Worm (Caenorhabditis elegans) whole organism, late embryonic: ENCODE data around the gene T05B4.13.

Experiments used
- Y22D7AL.16 ChIP-seq: sonication (generic microtip); optimal IDR thresholded peaks from 2 replicates; lab custom pipeline; 2016; ENCODE audit warnings: missing genetic modification characterization, missing compliant biosample characterization
- ceh-6 ChIP-seq: fragments of 200-800 bp; sonication (Bioruptor generic); optimal IDR thresholded peaks from 2 replicates; lab custom pipeline; 2018; ENCODE audit warnings: mild to moderate bottlenecking, missing genetic modification characterization, missing compliant biosample characterization
- elt-4 ChIP-seq: sonication (generic microtip); optimal IDR thresholded peaks from 2 replicates; lab custom pipeline; 2016; ENCODE audit warnings: missing genetic modification characterization, missing compliant biosample characterization
- ets-4 ChIP-seq: sonication (generic microtip); optimal IDR thresholded peaks from 2 replicates; lab custom pipeline; 2016; ENCODE audit warnings: missing genetic modification characterization, missing compliant biosample characterization
- nfya-1 ChIP-seq: sonication (generic microtip); optimal IDR thresholded peaks from 2 replicates; lab custom pipeline; 2017; ENCODE audit warnings: missing genetic modification characterization, mild to moderate bottlenecking, missing compliant biosample characterization, antibody characterized with exemption, moderate library complexity
- nhr-11 ChIP-seq: fragments of 150-350 bp; optimal IDR thresholded peaks from 2 replicates; lab custom pipeline; 2014; ENCODE audit warnings: missing biosample characterization, missing genetic modification characterization
- pha-4 ChIP-seq: fragments of 150-350 bp; optimal IDR thresholded peaks from 2 replicates; lab custom pipeline; 2018; ENCODE audit warnings: missing biosample characterization, missing genetic modification reagents, missing genetic modification characterization
- pros-1 ChIP-seq: fragments of 150-350 bp; optimal IDR thresholded peaks from 2 replicates; lab custom pipeline; 2014; ENCODE audit warnings: missing biosample characterization, missing genetic modification reagents, missing genetic modification characterization
- sox-4 ChIP-seq: sonication (generic microtip); optimal IDR thresholded peaks from 2 replicates; lab custom pipeline; 2017; ENCODE audit warnings: mild to moderate bottlenecking, missing genetic modification characterization, inconsistent platforms, missing compliant biosample characterization
- tbx-2 ChIP-seq: sonication (generic microtip); optimal IDR thresholded peaks from 2 replicates; lab custom pipeline; 2016; ENCODE audit warnings: missing genetic modification characterization, missing compliant biosample characterization
- tbx-7 ChIP-seq: sonication (generic microtip); optimal IDR thresholded peaks from 2 replicates; lab custom pipeline; 2016; ENCODE audit warnings: missing genotype, missing genetic modification characterization, missing compliant biosample characterization

DNA sequence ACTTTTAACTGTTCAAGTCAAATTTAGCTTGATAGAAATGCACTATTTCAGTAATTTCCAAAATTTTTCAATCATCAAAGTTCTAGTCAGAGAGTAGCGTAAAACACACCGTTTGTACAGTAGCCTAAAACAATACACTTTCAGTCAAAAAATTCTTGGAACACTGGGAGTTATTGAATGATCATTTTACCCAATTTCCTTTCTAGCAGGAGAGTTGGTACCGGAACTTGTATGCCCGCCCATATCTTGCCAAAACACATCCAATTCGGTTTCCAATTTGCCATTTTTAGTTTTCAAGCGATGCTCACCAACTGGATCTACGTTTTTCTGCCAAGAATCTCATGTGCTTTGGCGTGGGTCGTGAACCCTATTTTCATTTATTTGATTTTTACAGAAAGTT, 23.0 kb downstream of the T05B4.13 start, which contains the start of gene srj-39:
- TF ChIP-seq ceh-6 (GFP tag; lab: Kevin White, UChicago) (no peak), nfya-1 (no peak), ets-4 (tag; lab: Kevin White, UChicago) (no peak), elt-4 (tag; lab: Kevin White, UChicago) (no peak), pros-1 (tag; lab: Kevin White, UChicago) (no peak), pha-4 (tag; lab: Kevin White, UChicago) (no peak), tbx-7 (tag; lab: Kevin White, UChicago) (no peak), tbx-2 (no peak), Y22D7AL.16 (tag; lab: Kevin White, UChicago) (no peak), nhr-11 (no peak), sox-4 (no peak)
